Worm (Caenorhabditis elegans) whole organism, L1 larva: ENCODE data around the gene nhr-206.

Source experiments
- C34B4.2 ChIP-seq: sonication (generic microtip); optimal IDR thresholded peaks from 2 replicates; lab custom pipeline; 2017; ENCODE audit warnings: mild to moderate bottlenecking, missing genetic modification characterization, missing compliant biosample characterization
- F16B12.6 ChIP-seq: fragments of 150-350 bp; optimal IDR thresholded peaks from 2 replicates; lab custom pipeline; 2014; ENCODE audit warnings: missing biosample characterization, missing genetic modification characterization
- aha-1 ChIP-seq: fragments of 150-350 bp; optimal IDR thresholded peaks from 2 replicates; lab custom pipeline; 2014; ENCODE audit warnings: missing biosample characterization, missing genetic modification characterization
- blmp-1 ChIP-seq: fragments of 150-350 bp; optimal IDR thresholded peaks from 2 replicates; lab custom pipeline; 2014; ENCODE audit warnings: missing biosample characterization, missing genetic modification characterization
- ceh-63 ChIP-seq: fragments of 200-800 bp; sonication (Bioruptor generic); optimal IDR thresholded peaks from 2 replicates; lab custom pipeline; 2018; ENCODE audit warnings: mild to moderate bottlenecking, missing genetic modification characterization, missing compliant biosample characterization
- ceh-8 ChIP-seq: fragments of 200-800 bp; sonication (Bioruptor generic); optimal IDR thresholded peaks from 2 replicates; lab custom pipeline; 2018; ENCODE audit warnings: mild to moderate bottlenecking, missing genetic modification characterization, moderate library complexity, missing compliant biosample characterization
- ceh-82 ChIP-seq, 3 experiments: fragments of 150-350 bp in 1 of 3; sonication (generic microtip) in 2 of 3; optimal IDR thresholded peaks; 2 replicates each; lab custom pipeline; 2014 to 2017; ENCODE audit warnings: missing biosample characterization in 3 of 3, missing genetic modification characterization in 3 of 3
- ceh-90 ChIP-seq: sonication (generic microtip); optimal IDR thresholded peaks from 2 replicates; lab custom pipeline; 2016; ENCODE audit warnings: missing genetic modification characterization, missing compliant biosample characterization
- dpl-1 ChIP-seq, 3 experiments: fragments of 150-350 bp in 2 of 3; sonication (generic microtip) in 1 of 3; optimal IDR thresholded peaks; 2 replicates each; lab custom pipeline; 2014 to 2017; ENCODE audit warnings: missing biosample characterization in 3 of 3, missing genetic modification characterization in 3 of 3, missing genetic modification reagents in 3 of 3
- efl-1 ChIP-seq, 4 experiments: fragments of 150-350 bp; optimal IDR thresholded peaks in 3 of 4; peaks in 1 of 4; 1 replicate in 1 of 4; 2 replicates in 3 of 4; lab custom pipeline; 2014; ENCODE audit warnings: missing biosample characterization in 2 of 4, missing genetic modification characterization in 2 of 4, missing genetic modification reagents in 2 of 4
- efl-3 ChIP-seq: fragments of 200-800 bp; sonication (Bioruptor generic); optimal IDR thresholded peaks from 2 replicates; lab custom pipeline; 2018; ENCODE audit warnings: mild to moderate bottlenecking, missing genetic modification characterization, missing compliant biosample characterization
- elt-3 ChIP-seq, 6 experiments: fragments of 150-350 bp in 1 of 6; sonication (generic microtip); optimal IDR thresholded peaks; 2 replicates each; lab custom pipeline; 2017 to 2018; ENCODE audit warnings: missing biosample characterization in 6 of 6, missing genetic modification characterization in 6 of 6, inconsistent platforms in 1 of 6
- fkh-10 ChIP-seq: sonication (generic microtip); optimal IDR thresholded peaks from 2 replicates; lab custom pipeline; 2017; ENCODE audit warnings: missing biosample characterization, missing genetic modification reagents, missing genetic modification characterization
- fkh-4 ChIP-seq: sonication (generic microtip); optimal IDR thresholded peaks from 2 replicates; lab custom pipeline; 2016; ENCODE audit warnings: missing compliant biosample characterization, missing genetic modification characterization, borderline replicate concordance
- fkh-8 ChIP-seq: sonication (generic microtip); optimal IDR thresholded peaks from 2 replicates; lab custom pipeline; 2016; ENCODE audit warnings: mild to moderate bottlenecking, missing genetic modification characterization, missing compliant biosample characterization
- grh-1 ChIP-seq: fragments of 200-800 bp; sonication (Bioruptor generic); IDR thresholded peaks from 2 replicates; pipeline ENCODE4 v1.3.6; 2022; ENCODE audit warnings: missing genetic modification reagents, missing genetic modification characterization, missing compliant biosample characterization
- hlh-17 ChIP-seq: fragments of 200-800 bp; sonication (Bioruptor generic); optimal IDR thresholded peaks from 2 replicates; lab custom pipeline; 2018; ENCODE audit warnings: missing genetic modification characterization, mild to moderate bottlenecking, missing compliant biosample characterization, moderate library complexity, borderline replicate concordance
- irx-1 ChIP-seq: sonication (generic microtip); optimal IDR thresholded peaks from 2 replicates; lab custom pipeline; 2016; ENCODE audit warnings: missing genetic modification characterization, missing compliant biosample characterization
- isw-1 ChIP-seq: fragments of 200-800 bp; sonication (Bioruptor generic); IDR thresholded peaks from 2 replicates; pipeline ENCODE4 v1.3.6; 2022; ENCODE audit warnings: missing genetic modification characterization, missing compliant biosample characterization
- jun-1 ChIP-seq: fragments of 150-350 bp; optimal IDR thresholded peaks from 2 replicates; lab custom pipeline; 2014; ENCODE audit warnings: missing biosample characterization, missing genetic modification reagents, missing genetic modification characterization
- lin-13 ChIP-seq: fragments of 150-350 bp; optimal IDR thresholded peaks from 2 replicates; lab custom pipeline; 2014; ENCODE audit warnings: missing biosample characterization, missing genetic modification reagents, missing genetic modification characterization
- lin-14 ChIP-seq: fragments of 200-800 bp; sonication (Bioruptor generic); optimal IDR thresholded peaks from 2 replicates; lab custom pipeline; 2018; ENCODE audit warnings: mild to moderate bottlenecking, missing genetic modification characterization, moderate library complexity, missing compliant biosample characterization
- lin-15B ChIP-seq: fragments of 150-350 bp; sonication (generic microtip); optimal IDR thresholded peaks from 3 replicates; lab custom pipeline; 2014; ENCODE audit warnings: missing biosample characterization, missing genetic modification characterization
- lin-35 ChIP-seq, 2 experiments: fragments of 150-350 bp; optimal IDR thresholded peaks; 2 replicates each; lab custom pipeline; 2014; ENCODE audit warnings: missing biosample characterization in 2 of 2, missing genetic modification characterization in 2 of 2, missing genetic modification reagents in 2 of 2
- lin-39 ChIP-seq: fragments of 150-350 bp; optimal IDR thresholded peaks from 2 replicates; lab custom pipeline; 2014; ENCODE audit warnings: missing biosample characterization, missing genetic modification reagents, missing genetic modification characterization
- lsy-2 ChIP-seq, 2 experiments: fragments of 150-350 bp; optimal IDR thresholded peaks; 2 replicates each; lab custom pipeline; 2014; ENCODE audit warnings: missing biosample characterization in 2 of 2, missing genetic modification characterization in 2 of 2
- mdl-1 ChIP-seq, 2 experiments: fragments of 150-350 bp; optimal IDR thresholded peaks; 2 replicates each; lab custom pipeline; 2014 to 2017; ENCODE audit warnings: missing biosample characterization in 2 of 2, missing genetic modification characterization in 2 of 2, inconsistent platforms in 1 of 2
- mef-2 ChIP-seq: fragments of 150-350 bp; optimal IDR thresholded peaks from 2 replicates; lab custom pipeline; 2014; ENCODE audit warnings: missing biosample characterization, missing genetic modification characterization
- nhr-11 ChIP-seq: fragments of 150-350 bp; optimal IDR thresholded peaks from 2 replicates; lab custom pipeline; 2014; ENCODE audit warnings: missing biosample characterization, missing genetic modification characterization
- nhr-20 ChIP-seq: sonication (generic microtip); optimal IDR thresholded peaks from 2 replicates; lab custom pipeline; 2016; ENCODE audit warnings: mild to moderate bottlenecking, missing genetic modification characterization, missing compliant biosample characterization
- nhr-28 ChIP-seq: fragments of 150-350 bp; optimal IDR thresholded peaks from 2 replicates; lab custom pipeline; 2014; ENCODE audit warnings: missing biosample characterization, missing genetic modification characterization
- nhr-47 ChIP-seq: sonication (generic microtip); optimal IDR thresholded peaks from 2 replicates; lab custom pipeline; 2016; ENCODE audit warnings: mild to moderate bottlenecking, missing genetic modification characterization, moderate library complexity, missing compliant biosample characterization
- nhr-71 ChIP-seq: sonication (generic microtip); optimal IDR thresholded peaks from 2 replicates; lab custom pipeline; 2016; ENCODE audit warnings: mild to moderate bottlenecking, missing genetic modification characterization, moderate library complexity, missing compliant biosample characterization
- nhr-76 ChIP-seq: sonication (generic microtip); optimal IDR thresholded peaks from 2 replicates; lab custom pipeline; 2017; ENCODE audit warnings: missing biosample characterization, missing genetic modification characterization
- nhr-77 ChIP-seq: fragments of 150-350 bp; optimal IDR thresholded peaks from 2 replicates; lab custom pipeline; 2014; ENCODE audit warnings: missing biosample characterization, missing genetic modification characterization
- nhr-84 ChIP-seq: sonication (generic microtip); optimal IDR thresholded peaks from 2 replicates; lab custom pipeline; 2017; ENCODE audit warnings: missing biosample characterization, missing genetic modification characterization
- nhr-85 ChIP-seq: sonication (generic microtip); peaks from one replicate; lab custom pipeline; 2016; ENCODE audit warnings: missing genetic modification characterization, inconsistent platforms, missing compliant biosample characterization
- nhr-90 ChIP-seq: sonication (generic microtip); optimal IDR thresholded peaks from 2 replicates; lab custom pipeline; 2016; ENCODE audit warnings: mild to moderate bottlenecking, missing genetic modification characterization, missing compliant biosample characterization; ENCODE audit not compliant: poor library complexity
- pax-3 ChIP-seq: fragments of 200-800 bp; sonication (Bioruptor generic); optimal IDR thresholded peaks from 2 replicates; lab custom pipeline; 2018; ENCODE audit warnings: mild to moderate bottlenecking, missing genetic modification characterization, moderate library complexity, missing compliant biosample characterization
- pqm-1 ChIP-seq: sonication (generic microtip); optimal IDR thresholded peaks from 3 replicates; lab custom pipeline; 2017; ENCODE audit warnings: missing biosample characterization, missing genetic modification characterization
- skn-1 ChIP-seq: fragments of 150-350 bp; optimal IDR thresholded peaks from 2 replicates; lab custom pipeline; 2014; ENCODE audit warnings: missing biosample characterization, missing genetic modification characterization
- snpc-4 ChIP-seq: fragments of 150-350 bp; optimal IDR thresholded peaks from 2 replicates; lab custom pipeline; 2014; ENCODE audit warnings: missing biosample characterization, missing genetic modification characterization
- snu-23 ChIP-seq: sonication (generic microtip); optimal IDR thresholded peaks from 2 replicates; lab custom pipeline; 2016; ENCODE audit warnings: missing genetic modification characterization, missing compliant biosample characterization
- sptf-1 ChIP-seq: fragments of 150-350 bp; optimal IDR thresholded peaks from 2 replicates; lab custom pipeline; 2014; ENCODE audit warnings: missing biosample characterization, missing genetic modification characterization
- sup-37 ChIP-seq: fragments of 200-800 bp; sonication (Bioruptor generic); optimal IDR thresholded peaks from 2 replicates; lab custom pipeline; 2018; ENCODE audit warnings: mild to moderate bottlenecking, missing genetic modification characterization, missing compliant biosample characterization
- tbx-2 ChIP-seq: sonication (generic microtip); optimal IDR thresholded peaks from 2 replicates; lab custom pipeline; 2016; ENCODE audit warnings: missing genetic modification characterization, missing compliant biosample characterization
- unc-130 ChIP-seq: fragments of 150-350 bp; optimal IDR thresholded peaks from 2 replicates; lab custom pipeline; 2017; ENCODE audit warnings: missing biosample characterization, missing genetic modification characterization, inconsistent platforms
- unc-30 ChIP-seq: sonication (generic microtip); optimal IDR thresholded peaks from 2 replicates; lab custom pipeline; 2017; ENCODE audit warnings: missing biosample characterization, missing genetic modification characterization
- unc-86 ChIP-seq: sonication (generic microtip); optimal IDR thresholded peaks from 2 replicates; lab custom pipeline; 2016; ENCODE audit warnings: missing genetic modification characterization, missing compliant biosample characterization
- unc-98 ChIP-seq: fragments of 200-800 bp; sonication (Bioruptor generic); IDR thresholded peaks from 2 replicates; pipeline ENCODE4 v1.3.6; 2022; ENCODE audit warnings: missing genetic modification characterization, missing compliant biosample characterization
- xbp-1 ChIP-seq: sonication (generic microtip); optimal IDR thresholded peaks from 2 replicates; lab custom pipeline; 2016; ENCODE audit warnings: missing genetic modification characterization, missing compliant biosample characterization
- zip-4 ChIP-seq: fragments of 200-800 bp; sonication (Bioruptor generic); optimal IDR thresholded peaks from 2 replicates; lab custom pipeline; 2018; ENCODE audit warnings: mild to moderate bottlenecking, missing genetic modification characterization, moderate library complexity, missing compliant biosample characterization
- ztf-11 ChIP-seq, 2 experiments: sonication (generic microtip); optimal IDR thresholded peaks; 2 replicates each; lab custom pipeline; 2016 to 2017; ENCODE audit warnings: missing genetic modification characterization in 2 of 2, missing biosample characterization in 1 of 2, missing compliant biosample characterization in 1 of 2

Gene nhr-206

DNA sequence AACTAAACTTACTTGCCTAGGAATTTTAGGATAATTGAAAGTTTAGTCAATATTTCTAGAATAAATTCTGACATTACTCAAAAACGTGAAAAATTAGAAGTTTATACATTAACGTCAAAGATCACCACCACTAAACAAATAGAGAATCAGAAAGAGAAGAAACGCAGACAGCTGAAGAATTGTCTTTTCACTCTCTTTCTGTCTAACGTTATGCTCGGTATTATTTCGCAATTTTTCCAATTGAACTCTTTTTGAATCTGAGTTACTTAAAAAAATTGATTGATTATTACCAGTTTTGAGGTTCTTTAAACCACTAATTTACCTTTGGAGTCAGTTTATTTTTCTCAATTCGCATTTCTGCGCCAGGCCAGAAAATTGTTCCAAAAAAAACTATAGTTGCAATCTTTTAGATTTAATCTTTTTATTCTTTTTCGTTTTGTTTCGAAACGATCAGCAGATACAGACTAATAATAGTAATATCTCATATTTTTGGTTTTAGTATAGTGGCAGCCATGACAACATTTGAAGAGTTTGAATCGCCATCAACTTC is 9.1 kb downstream of the nhr-206 start, which contains the start of gene nhr-154:
Gene nhr-154, plus strand, starts transcription at position 500 of the 550 bp plus-strand sequence.
- TF ChIP-seq C34B4.2 (no peak), lin-15B (tag; lab: Kevin White, UChicago) (no peak), nhr-20 (tag; lab: Kevin White, UChicago) (peak; percentile 60), ztf-11 (tag; optimal IDR thresholded peaks at IDR 0.05; lab: Kevin White, UChicago) (no peak), unc-130 (no peak), grh-1 (GFP tag; lab: Robert Waterston, UW) (no peak), nhr-28 (tag; lab: Kevin White, UChicago) (no peak), lin-39 (tag; lab: Kevin White, UChicago) (no peak), sptf-1 (tag; lab: Kevin White, UChicago) (no peak), efl-1 (optimal IDR thresholded peaks at IDR 0.05; lab: Kevin White, UChicago) (peak; percentile 31 to 32), efl-1 (GFP tag; optimal IDR thresholded peaks at IDR 0.05 in 1 of 2; lab: Kevin White, UChicago) (peak in 1 of 2 experiments; percentile 70), nhr-11 (no peak), ceh-63 (GFP tag; lab: Kevin White, UChicago) (no peak), skn-1 (tag; lab: Kevin White, UChicago) (peak; percentile 75), ceh-8 (GFP tag; lab: Kevin White, UChicago) (no peak), F16B12.6 (tag; lab: Kevin White, UChicago) (no peak), unc-98 (no peak), aha-1 (no peak), snpc-4 (tag; lab: Kevin White, UChicago) (peak; percentile 43), mdl-1 (tag; optimal IDR thresholded peaks at IDR 0.05; lab: Kevin White, UChicago) (no peak), fkh-8 (tag; lab: Kevin White, UChicago) (no peak), elt-3 (tag; optimal IDR thresholded peaks at IDR 0.05; lab: Kevin White, UChicago) (no peak), lin-14 (GFP tag; lab: Kevin White, UChicago) (peak; percentile 63), snu-23 (GFP tag; lab: Kevin White, UChicago) (peak; percentile 30), mef-2 (tag; lab: Kevin White, UChicago) (no peak), nhr-90 (tag; lab: Kevin White, UChicago) (no peak), hlh-17 (GFP tag; lab: Kevin White, UChicago) (no peak), unc-30 (tag; lab: Kevin White, UChicago) (no peak), lin-13 (GFP tag; lab: Kevin White, UChicago) (no peak), jun-1 (tag; lab: Kevin White, UChicago) (no peak), zip-4 (GFP tag; lab: Kevin White, UChicago) (peak; percentile 54), ceh-82 (tag; optimal IDR thresholded peaks at IDR 0.05; lab: Kevin White, UChicago) (no peak), fkh-10 (no peak), xbp-1 (tag; lab: Kevin White, UChicago) (no peak), nhr-76 (tag; lab: Kevin White, UChicago) (no peak), fkh-4 (tag; lab: Kevin White, UChicago) (no peak), nhr-71 (peak; percentile 27), sup-37 (GFP tag; lab: Kevin White, UChicago) (no peak), nhr-77 (tag; lab: Kevin White, UChicago) (no peak), nhr-47 (tag; lab: Kevin White, UChicago) (no peak), efl-3 (GFP tag; lab: Kevin White, UChicago) (no peak), lin-35 (GFP tag; optimal IDR thresholded peaks at IDR 0.05; lab: Kevin White, UChicago) (peak in 1 of 2 experiments; percentile 8), nhr-85 (tag; lab: Kevin White, UChicago) (no peak), pax-3 (tag; lab: Kevin White, UChicago) (no peak), unc-86 (no peak), isw-1 (GFP tag; lab: Robert Waterston, UW) (no peak), dpl-1 (GFP tag; optimal IDR thresholded peaks at IDR 0.05; lab: Kevin White, UChicago) (peak in 1 of 3 experiments; percentile 19), tbx-2 (tag; lab: Kevin White, UChicago) (no peak), nhr-84 (tag; lab: Kevin White, UChicago) (no peak), ceh-90 (no peak), irx-1 (no peak), blmp-1 (peak; percentile 25), lsy-2 (tag; optimal IDR thresholded peaks at IDR 0.05; lab: Kevin White, UChicago) (peak in 1 of 2 experiments; percentile 42), pqm-1 (tag; lab: Kevin White, UChicago) (no peak)
